Fruit fly (Drosophila melanogaster) whole organism: ENCODE data around the gene CG33061.

Experiments used
- CG8478 ChIP-seq: fragments of >200 bp; optimal IDR thresholded peaks from 2 replicates; lab custom pipeline; 2018; ENCODE audit warnings: inconsistent platforms
- Dll ChIP-seq: fragments of >200 bp; optimal IDR thresholded peaks from 2 replicates; lab custom pipeline; 2017
- EcR ChIP-seq, 2 experiments: fragments of >200 bp; optimal IDR thresholded peaks; 2 replicates each; lab custom pipeline; 2017; ENCODE audit warnings: missing biosample characterization in 2 of 2, missing genetic modification characterization in 2 of 2, missing genetic modification reagents in 2 of 2
- pan ChIP-seq: fragments of >200 bp; optimal IDR thresholded peaks from 2 replicates; lab custom pipeline; 2017
- psq ChIP-seq: fragments of >200 bp; optimal IDR thresholded peaks from 2 replicates; lab custom pipeline; 2017
- usp ChIP-seq: fragments of >200 bp; optimal IDR thresholded peaks from 2 replicates; lab custom pipeline; 2017; ENCODE audit warnings: missing biosample characterization, missing genetic modification characterization, mixed read lengths

- TF ChIP-seq EcR (GFP tag; optimal IDR thresholded peaks at IDR 0.05; lab: Kevin White, UChicago), result no peak
- no peak for TF ChIP-seq psq (lab: Kevin White, UChicago)
- TF ChIP-seq Dll (lab: Kevin White, UChicago), result no peak
- TF ChIP-seq CG8478 (lab: Kevin White, UChicago), result no peak
- no peak for TF ChIP-seq usp
- TF ChIP-seq pan, result no peak
Measured at dm6 chr3L:16351770-16352429, 22.3 kb downstream of the CG33061 start, which contains the start of the genes Golgin104 and Tcs3.
